Worm (Caenorhabditis elegans): ENCODE data around the gene R04B5.1.
A peak's percentile ranks its signal among the peaks of the same experiment; 100 is the strongest.

DNA sequence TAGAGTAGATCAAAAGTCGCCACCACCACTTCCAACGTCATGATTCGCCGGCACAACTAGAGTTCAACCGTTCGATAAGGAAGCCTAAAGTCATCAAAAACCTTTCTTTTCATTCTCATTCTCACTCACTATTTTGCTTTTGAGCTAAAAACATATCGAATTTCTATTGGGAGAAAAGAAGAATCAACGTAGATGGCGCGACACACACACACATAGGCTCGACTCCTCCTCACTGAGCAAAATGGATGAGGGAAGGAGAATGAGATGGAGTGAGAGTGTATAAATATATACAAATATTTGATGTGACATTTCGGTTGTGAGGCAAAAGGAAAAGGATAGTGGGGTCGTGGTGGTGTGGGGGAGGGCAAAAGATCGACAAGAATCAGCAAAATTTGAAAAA is 33.4 kb downstream of the R04B5.1 start:
- TF ChIP-seq nhr-11 (tag; optimal IDR thresholded peaks at IDR 0.05): no peak
- no peak for TF ChIP-seq mdl-1 (tag; optimal IDR thresholded peaks at IDR 0.05)
- no peak for TF ChIP-seq skn-1 (tag; optimal IDR thresholded peaks at IDR 0.05)
- no peak for TF ChIP-seq ama-1 (optimal IDR thresholded peaks at IDR 0.05)
- no peak for TF ChIP-seq nhr-28 (tag; optimal IDR thresholded peaks at IDR 0.05)
- TF ChIP-seq pha-4 (tag; optimal IDR thresholded peaks at IDR 0.05): peak; percentile 69
- no peak for TF ChIP-seq jun-1 (tag; optimal IDR thresholded peaks at IDR 0.05)
- TF ChIP-seq nhr-12 (tag; optimal IDR thresholded peaks at IDR 0.05): no peak
- no peak for TF ChIP-seq snpc-4 (tag; optimal IDR thresholded peaks at IDR 0.05)
- no peak for TF ChIP-seq ztf-11 (tag; optimal IDR thresholded peaks at IDR 0.05)
